Fruit fly (Drosophila melanogaster) whole organism, embryonic: ENCODE data around the gene CG12768.

Source experiments
- Bteb2 ChIP-seq: fragments of 200-800 bp; sonication (Bioruptor generic); optimal IDR thresholded peaks from 2 replicates; lab custom pipeline; 2016; ENCODE audit warnings: missing biosample characterization, missing genetic modification characterization
- CG10209 ChIP-seq: fragments of 200-800 bp; sonication (Bioruptor generic); optimal IDR thresholded peaks from 3 replicates; lab custom pipeline; 2017; ENCODE audit warnings: missing biosample characterization, mild to moderate bottlenecking, missing genetic modification characterization, missing genetic modification reagents
- CG10654 ChIP-seq: fragments of 200-800 bp; sonication (Bioruptor generic); optimal IDR thresholded peaks from 2 replicates; lab custom pipeline; 2016; ENCODE audit warnings: missing biosample characterization, missing genetic modification characterization
- CG10959 ChIP-seq: fragments of 200-800 bp; sonication (Bioruptor generic); IDR thresholded peaks from 2 replicates; pipeline ENCODE4 v1.3.6; 2022; ENCODE audit warnings: missing biosample characterization, missing genetic modification characterization
- CG12236 ChIP-seq: fragments of 200-800 bp; sonication (Bioruptor generic); optimal IDR thresholded peaks from 2 replicates; lab custom pipeline; 2016; ENCODE audit warnings: missing biosample characterization, missing genetic modification characterization
- CG13123 ChIP-seq: fragments of 200-800 bp; sonication (Bioruptor generic); optimal IDR thresholded peaks from 2 replicates; lab custom pipeline; 2016; ENCODE audit warnings: missing biosample characterization, missing genetic modification characterization
- CG14441 ChIP-seq: fragments of 200-800 bp; sonication (Bioruptor generic); IDR thresholded peaks from 2 replicates; pipeline ENCODE4 v1.3.6; 2022; ENCODE audit warnings: missing biosample characterization, missing genetic modification characterization
- CG16813 ChIP-seq: fragments of 200-800 bp; sonication (Bioruptor generic); IDR thresholded peaks from 3 replicates; pipeline ENCODE4 v1.3.6; 2022; ENCODE audit warnings: missing biosample characterization, missing genetic modification characterization; ENCODE audit not compliant: partially characterized antibody
- CG16815 ChIP-seq: fragments of 200-800 bp; sonication (Bioruptor generic); optimal IDR thresholded peaks from 3 replicates; lab custom pipeline; 2017; ENCODE audit warnings: missing biosample characterization, mild to moderate bottlenecking, missing genetic modification characterization
- CG16863 ChIP-seq: fragments of 200-800 bp; sonication (Bioruptor generic); optimal IDR thresholded peaks from 3 replicates; lab custom pipeline; 2016; ENCODE audit warnings: missing biosample characterization, missing genetic modification characterization
- CG17568 ChIP-seq: fragments of 200-800 bp; sonication (Bioruptor generic); optimal IDR thresholded peaks from 2 replicates; lab custom pipeline; 2018; ENCODE audit warnings: missing biosample characterization, mild to moderate bottlenecking, missing genetic modification characterization, moderate library complexity
- CG1832 ChIP-seq: fragments of 200-800 bp; sonication (Bioruptor generic); optimal IDR thresholded peaks from 2 replicates; lab custom pipeline; 2017; ENCODE audit warnings: missing biosample characterization, mild to moderate bottlenecking, missing genetic modification characterization, inconsistent platforms
- CG30403 ChIP-seq: fragments of 200-800 bp; sonication (Bioruptor generic); optimal IDR thresholded peaks from 3 replicates; lab custom pipeline; 2016; ENCODE audit warnings: missing biosample characterization, missing genetic modification characterization
- CG3838 ChIP-seq: fragments of 200-800 bp; sonication (Bioruptor generic); optimal IDR thresholded peaks from 3 replicates; lab custom pipeline; 2016; ENCODE audit warnings: missing biosample characterization, missing genetic modification characterization
- CG4328 ChIP-seq: fragments of 200-800 bp; sonication (Bioruptor generic); optimal IDR thresholded peaks from 3 replicates; lab custom pipeline; 2017; ENCODE audit warnings: missing biosample characterization, missing genetic modification reagents, missing genetic modification characterization
- CG5180 ChIP-seq: fragments of 200-800 bp; sonication (Bioruptor generic); optimal IDR thresholded peaks from 3 replicates; lab custom pipeline; 2017; ENCODE audit warnings: missing biosample characterization, missing genetic modification characterization, mild to moderate bottlenecking, moderate library complexity, missing genetic modification reagents
- CG6813 ChIP-seq: fragments of 200-800 bp; sonication (Bioruptor generic); optimal IDR thresholded peaks from 2 replicates; lab custom pipeline; 2017; ENCODE audit warnings: missing biosample characterization, missing genetic modification characterization, mild to moderate bottlenecking, moderate library complexity, missing genetic modification reagents
- CG8359 ChIP-seq: fragments of 200-800 bp; sonication (Bioruptor generic); optimal IDR thresholded peaks from 2 replicates; lab custom pipeline; 2017; ENCODE audit warnings: missing biosample characterization, mild to moderate bottlenecking, missing genetic modification characterization, borderline replicate concordance
- CG8388 ChIP-seq: fragments of 200-800 bp; sonication (Bioruptor generic); optimal IDR thresholded peaks from 2 replicates; lab custom pipeline; 2019; ENCODE audit warnings: missing biosample characterization, mild to moderate bottlenecking, missing genetic modification characterization, moderate library complexity
- CG9932 ChIP-seq: fragments of 200-800 bp; sonication (Bioruptor generic); IDR thresholded peaks from 2 replicates; pipeline ENCODE4 v1.3.6; 2022; ENCODE audit warnings: missing biosample characterization, missing genetic modification characterization
- D19B ChIP-seq: fragments of 200-800 bp; sonication (Bioruptor generic); optimal IDR thresholded peaks from 2 replicates; lab custom pipeline; 2017; ENCODE audit warnings: missing biosample characterization, mild to moderate bottlenecking, missing genetic modification characterization
- Dad ChIP-seq: fragments of 200-800 bp; sonication (Bioruptor generic); optimal IDR thresholded peaks from 3 replicates; lab custom pipeline; 2016; ENCODE audit warnings: missing biosample characterization, missing genetic modification characterization
- HHEX ChIP-seq: fragments of 200-800 bp; sonication (Bioruptor generic); optimal IDR thresholded peaks from 3 replicates; lab custom pipeline; 2017; ENCODE audit warnings: missing biosample characterization, mild to moderate bottlenecking, missing genetic modification characterization, missing genetic modification reagents
- Hr39 ChIP-seq: fragments of >200 bp; optimal IDR thresholded peaks from 2 replicates; lab custom pipeline; 2017
- Myb ChIP-seq: fragments of 200-800 bp; sonication (Bioruptor generic); optimal IDR thresholded peaks from 2 replicates; lab custom pipeline; 2016; ENCODE audit warnings: missing biosample characterization, missing genetic modification characterization
- Rx ChIP-seq: fragments of 200-800 bp; sonication (Bioruptor generic); IDR thresholded peaks from 2 replicates; pipeline ENCODE4 v1.3.6; 2022; ENCODE audit warnings: missing biosample characterization, missing genetic modification characterization
- TFAM ChIP-seq: fragments of 200-800 bp; sonication (Bioruptor generic); optimal IDR thresholded peaks from 2 replicates; lab custom pipeline; 2017; ENCODE audit warnings: missing biosample characterization, missing genetic modification characterization, inconsistent platforms
- aop ChIP-seq: fragments of 200-800 bp; sonication (Bioruptor generic); IDR thresholded peaks from 2 replicates; pipeline ENCODE4 v1.3.6; 2022; ENCODE audit warnings: missing biosample characterization, missing genetic modification characterization
- ara ChIP-seq: fragments of 200-800 bp; sonication (Bioruptor generic); IDR thresholded peaks from 2 replicates; pipeline ENCODE4 v1.3.6; 2022; ENCODE audit warnings: missing biosample characterization, missing genetic modification characterization
- bsh ChIP-seq, 2 experiments: fragments of 200-800 bp; sonication (Bioruptor generic); optimal IDR thresholded peaks; 2 replicates each; lab custom pipeline; 2017 to 2018; ENCODE audit warnings: mild to moderate bottlenecking in 2 of 2, missing biosample characterization in 2 of 2, missing genetic modification characterization in 2 of 2, moderate library complexity in 1 of 2
- cas ChIP-seq: fragments of 200-800 bp; sonication (Bioruptor generic); IDR thresholded peaks from 2 replicates; pipeline ENCODE4 v1.3.6; 2022; ENCODE audit warnings: missing biosample characterization, missing genetic modification characterization
- caup ChIP-seq: fragments of 200-800 bp; sonication (Bioruptor generic); optimal IDR thresholded peaks from 3 replicates; lab custom pipeline; 2017; ENCODE audit warnings: missing biosample characterization, mild to moderate bottlenecking, missing genetic modification characterization, moderate library complexity; ENCODE audit not compliant: severe bottlenecking
- chn ChIP-seq: fragments of 200-800 bp; sonication (Bioruptor generic); optimal IDR thresholded peaks from 2 replicates; lab custom pipeline; 2016; ENCODE audit warnings: missing biosample characterization, missing genetic modification characterization
- dimm ChIP-seq: fragments of 200-800 bp; sonication (Bioruptor generic); IDR thresholded peaks from 2 replicates; pipeline ENCODE4 v1.3.6; 2022; ENCODE audit warnings: missing biosample characterization, missing genetic modification characterization
- dmrt99B ChIP-seq: fragments of 200-800 bp; sonication (Bioruptor generic); optimal IDR thresholded peaks from 2 replicates; lab custom pipeline; 2018; ENCODE audit warnings: missing biosample characterization, mild to moderate bottlenecking, missing genetic modification characterization, moderate library complexity
- gce ChIP-seq: fragments of 200-800 bp; sonication (Bioruptor generic); IDR thresholded peaks from 3 replicates; pipeline ENCODE4 v1.3.6; 2022; ENCODE audit warnings: missing biosample characterization, missing genetic modification characterization
- gsb ChIP-seq: fragments of 200-800 bp; sonication (Bioruptor generic); IDR thresholded peaks from 2 replicates; pipeline ENCODE4 v1.3.6; 2022; ENCODE audit warnings: missing biosample characterization, missing genetic modification characterization
- kah ChIP-seq: fragments of 200-800 bp; sonication (Bioruptor generic); optimal IDR thresholded peaks from 2 replicates; lab custom pipeline; 2018; ENCODE audit warnings: missing biosample characterization, mild to moderate bottlenecking, missing genetic modification characterization
- mld ChIP-seq: fragments of 200-800 bp; sonication (Bioruptor generic); IDR thresholded peaks from 3 replicates; pipeline ENCODE4 v1.3.6; 2022; ENCODE audit warnings: missing biosample characterization, missing genetic modification characterization; ENCODE audit not compliant: partially characterized antibody
- pzg ChIP-seq: fragments of 200-800 bp; sonication (Bioruptor generic); optimal IDR thresholded peaks from 3 replicates; lab custom pipeline; 2018; ENCODE audit warnings: missing biosample characterization, mild to moderate bottlenecking, missing genetic modification characterization, moderate library complexity
- run ChIP-seq: fragments of 200-800 bp; sonication (Bioruptor generic); optimal IDR thresholded peaks from 3 replicates; lab custom pipeline; 2018; ENCODE audit warnings: missing biosample characterization, mild to moderate bottlenecking, missing genetic modification characterization
- sd ChIP-seq: fragments of 200-800 bp; sonication (Bioruptor generic); optimal IDR thresholded peaks from 3 replicates; lab custom pipeline; 2018; ENCODE audit warnings: missing biosample characterization, mild to moderate bottlenecking, missing genetic modification characterization, moderate library complexity
- slbo ChIP-seq: fragments of 200-800 bp; sonication (Bioruptor generic); IDR thresholded peaks from 2 replicates; pipeline ENCODE4 v1.3.6; 2022; ENCODE audit warnings: missing biosample characterization, missing genetic modification characterization
- slp2 ChIP-seq: fragments of 200-800 bp; sonication (Bioruptor generic); optimal IDR thresholded peaks from 2 replicates; lab custom pipeline; 2016; ENCODE audit warnings: missing biosample characterization, missing genetic modification characterization
- sr ChIP-seq: fragments of 200-800 bp; sonication (Bioruptor generic); IDR thresholded peaks from 3 replicates; pipeline ENCODE4 v1.3.6; 2022; ENCODE audit warnings: missing biosample characterization, missing genetic modification characterization
- tgo ChIP-seq: fragments of 200-800 bp; sonication (Bioruptor generic); IDR thresholded peaks from 3 replicates; pipeline ENCODE4 v1.3.6; 2022; ENCODE audit warnings: missing biosample characterization, missing genetic modification characterization
- unc-4 ChIP-seq: fragments of 200-800 bp; sonication (Bioruptor generic); IDR thresholded peaks from 2 replicates; pipeline ENCODE4 v1.3.6; 2022; ENCODE audit warnings: missing biosample characterization, missing genetic modification characterization; ENCODE audit not compliant: partially characterized antibody
- unpg ChIP-seq: fragments of 200-800 bp; sonication (Bioruptor generic); optimal IDR thresholded peaks from 3 replicates; lab custom pipeline; 2018; ENCODE audit warnings: missing biosample characterization, mild to moderate bottlenecking, missing genetic modification characterization, moderate library complexity
- zen ChIP-seq: fragments of 200-800 bp; sonication (Bioruptor generic); optimal IDR thresholded peaks from 3 replicates; lab custom pipeline; 2018; ENCODE audit warnings: missing biosample characterization, mild to moderate bottlenecking, missing genetic modification characterization, moderate library complexity

Gene CG12768

DNA sequence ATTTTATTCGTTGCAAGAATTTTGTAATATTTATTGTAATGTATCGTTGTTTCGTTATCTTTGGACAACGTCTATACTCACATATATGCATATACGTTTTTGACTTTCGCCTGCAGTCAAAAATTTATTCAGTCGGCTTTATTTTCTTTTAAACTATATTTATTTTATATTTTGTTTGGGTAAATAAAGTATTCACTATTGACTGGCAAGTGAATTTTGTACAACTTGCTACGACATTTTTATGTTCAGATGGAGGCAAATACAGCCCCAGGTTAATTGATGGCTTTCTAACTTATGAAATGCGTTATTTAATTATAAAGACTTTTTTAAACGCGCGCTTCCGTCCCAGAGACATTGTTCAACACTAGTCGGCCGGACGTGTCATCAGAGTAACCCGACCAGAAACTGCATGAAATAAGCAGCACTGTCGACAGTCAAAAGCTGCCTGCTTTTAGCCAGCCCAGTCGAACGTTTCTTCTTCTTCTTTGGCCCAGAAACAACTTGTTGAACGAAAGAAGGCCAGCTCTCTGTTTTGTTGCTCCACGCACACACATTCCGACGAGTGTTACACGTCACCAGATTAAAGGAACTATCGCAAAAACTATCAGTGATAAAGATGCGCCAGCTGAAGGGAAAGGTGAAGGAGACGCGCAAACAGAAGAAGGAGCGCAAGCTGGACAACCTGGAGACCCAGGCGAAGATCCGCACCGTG, 46.8 kb upstream of the CG12768 start, which contains the start of gene CG33169 (continued):
- TF ChIP-seq CG1832 (GFP tag; lab: Kevin White, UChicago) (no peak), mld (GFP tag; lab: Robert Waterston, UW) (no peak), bsh (GFP tag; optimal IDR thresholded peaks at IDR 0.05; lab: Kevin White, UChicago) (peak in 1 of 2 experiments; percentile 62), ara (GFP tag; lab: Robert Waterston, UW) (peak; percentile 82), CG8359 (GFP tag; lab: Kevin White, UChicago) (no peak), CG17568 (GFP tag; lab: Kevin White, UChicago) (no peak), sd (peak; percentile 95), dimm (GFP tag; lab: Robert Waterston, UW) (peak; percentile 41; the same call in 1 of the 2 replicates), CG16815 (GFP tag; lab: Kevin White, UChicago) (peak; percentile 77), CG5180 (peak; percentile 90), run (tag; lab: Kevin White, UChicago) (no peak), Myb (peak; percentile 91), gsb (GFP tag; lab: Robert Waterston, UW) (peak; percentile 78), Rx (GFP tag; lab: Robert Waterston, UW) (peak; percentile 81), CG6813 (GFP tag; lab: Kevin White, UChicago) (peak; percentile 43), CG10654 (peak; percentile 80), CG16813 (GFP tag; lab: Robert Waterston, UW) (peak; percentile 71), kah (GFP tag; lab: Kevin White, UChicago) (peak; percentile 98), CG16863 (GFP tag; lab: Kevin White, UChicago) (peak; percentile 82), CG4328 (peak; percentile 82), CG3838 (peak; percentile 85), unc-4 (peak; percentile 57), CG30403 (GFP tag; lab: Kevin White, UChicago) (peak; percentile 78), caup (GFP tag; lab: Kevin White, UChicago) (peak; percentile 91), TFAM (GFP tag; lab: Kevin White, UChicago) (peak; percentile 48), zen (tag; lab: Kevin White, UChicago) (peak; percentile 80), unpg (peak; percentile 64), CG9932 (GFP tag; lab: Robert Waterston, UW) (peak; percentile 94), HHEX (GFP tag; lab: Kevin White, UChicago) (peak; percentile 78), gce (GFP tag; lab: Robert Waterston, UW) (peak; percentile 72; the same call in 2 of the 3 replicates), chn (GFP tag; lab: Kevin White, UChicago) (peak; percentile 88), sr (GFP tag; lab: Robert Waterston, UW) (peak; percentile 68; the same call in 2 of the 3 replicates), Hr39 (lab: Kevin White, UChicago) (no peak), tgo (GFP tag; lab: Robert Waterston, UW) (peak; percentile 82), Bteb2 (GFP tag; lab: Kevin White, UChicago) (peak; percentile 67), CG10209 (peak; percentile 87), D19B (GFP tag; lab: Kevin White, UChicago) (peak; percentile 44), pzg (GFP tag; lab: Kevin White, UChicago) (peak; percentile 99), CG12236 (GFP tag; lab: Kevin White, UChicago) (peak; percentile 63), slp2 (GFP tag; lab: Kevin White, UChicago) (peak; percentile 72), CG14441 (GFP tag; lab: Robert Waterston, UW) (peak; percentile 69; the same call in 1 of the 2 replicates), Dad (peak; percentile 91), slbo (peak; percentile 96), CG10959 (peak; percentile 56), cas (peak; percentile 81), CG8388 (GFP tag; lab: Kevin White, UChicago) (peak; percentile 31), dmrt99B (tag; lab: Kevin White, UChicago) (peak; percentile 61), CG13123 (GFP tag; lab: Kevin White, UChicago) (peak; percentile 60), aop (GFP tag; lab: Robert Waterston, UW) (peak; percentile 35; the same call in 1 of the 2 replicates)
